Worm (Caenorhabditis elegans) whole organism, L2 larva: ENCODE results near the gene Y17G7B.12.

Experiments
- C34F6.9 ChIP-seq: fragments of 150-350 bp; optimal IDR thresholded peaks from 2 replicates; lab custom pipeline; 2014; ENCODE audit warnings: missing biosample characterization, missing genetic modification characterization
- F13H6.1 ChIP-seq: sonication (generic microtip); optimal IDR thresholded peaks from 2 replicates; lab custom pipeline; 2016; ENCODE audit warnings: missing genetic modification characterization, missing compliant biosample characterization
- R02D3.7 ChIP-seq: fragments of 150-350 bp; optimal IDR thresholded peaks from 2 replicates; lab custom pipeline; 2014; ENCODE audit warnings: missing biosample characterization, missing genetic modification characterization
- Y55F3AM.14 ChIP-seq: fragments of 200-800 bp; sonication (Bioruptor generic); optimal IDR thresholded peaks from 2 replicates; lab custom pipeline; 2018; ENCODE audit warnings: mild to moderate bottlenecking, missing genetic modification characterization, missing compliant biosample characterization
- ZK546.5 ChIP-seq: sonication (generic microtip); optimal IDR thresholded peaks from 2 replicates; lab custom pipeline; 2017; ENCODE audit warnings: missing biosample characterization, missing genetic modification characterization
- blmp-1 ChIP-seq: sonication (generic microtip); optimal IDR thresholded peaks from 2 replicates; lab custom pipeline; 2017; ENCODE audit warnings: missing genetic modification characterization, mild to moderate bottlenecking, missing compliant biosample characterization, antibody characterized with exemption, moderate library complexity; ENCODE audit not compliant: insufficient read depth
- ceh-16 ChIP-seq: fragments of 150-350 bp; optimal IDR thresholded peaks from 2 replicates; lab custom pipeline; 2014; ENCODE audit warnings: missing biosample characterization, missing genetic modification characterization
- ceh-82 ChIP-seq: fragments of 150-350 bp; optimal IDR thresholded peaks from 2 replicates; lab custom pipeline; 2014; ENCODE audit warnings: missing biosample characterization, missing genetic modification characterization
- egl-27 ChIP-seq: sonication (generic microtip); optimal IDR thresholded peaks from 3 replicates; lab custom pipeline; 2017; ENCODE audit warnings: missing biosample characterization, missing genetic modification reagents, missing genetic modification characterization
- elt-1 ChIP-seq: fragments of 150-350 bp; optimal IDR thresholded peaks from 2 replicates; lab custom pipeline; 2014; ENCODE audit warnings: missing biosample characterization, missing genetic modification characterization
- elt-3 ChIP-seq: sonication (generic microtip); optimal IDR thresholded peaks from 2 replicates; lab custom pipeline; 2017; ENCODE audit warnings: missing biosample characterization, missing genetic modification characterization
- fos-1 ChIP-seq: fragments of 150-350 bp; optimal IDR thresholded peaks from 2 replicates; lab custom pipeline; 2014; ENCODE audit warnings: missing biosample characterization, missing genetic modification characterization
- gmeb-1 ChIP-seq: fragments of 150-350 bp; optimal IDR thresholded peaks from 2 replicates; lab custom pipeline; 2014; ENCODE audit warnings: missing biosample characterization, missing genetic modification characterization
- lin-11 ChIP-seq: fragments of 150-350 bp; sonication (generic microtip); optimal IDR thresholded peaks from 2 replicates; lab custom pipeline; 2014; ENCODE audit warnings: missing biosample characterization, missing genetic modification characterization, inconsistent platforms, mixed read lengths
- lin-13 ChIP-seq: fragments of 150-350 bp; optimal IDR thresholded peaks from 2 replicates; lab custom pipeline; 2014; ENCODE audit warnings: missing biosample characterization, missing genetic modification reagents, missing genetic modification characterization
- lin-39 ChIP-seq: fragments of 150-350 bp; optimal IDR thresholded peaks from 2 replicates; lab custom pipeline; 2014; ENCODE audit warnings: missing biosample characterization, missing genetic modification reagents, missing genetic modification characterization
- lsy-2 ChIP-seq, 2 experiments: fragments of 150-350 bp in 1 of 2; sonication (generic microtip) in 1 of 2; optimal IDR thresholded peaks; 2 replicates each; lab custom pipeline; 2014 to 2017; ENCODE audit warnings: missing biosample characterization in 2 of 2, missing genetic modification characterization in 2 of 2
- mab-5 ChIP-seq: fragments of 150-350 bp; optimal IDR thresholded peaks from 2 replicates; lab custom pipeline; 2014; ENCODE audit warnings: missing biosample characterization, missing genetic modification characterization
- mbf-1 ChIP-seq: sonication (generic microtip); optimal IDR thresholded peaks from 2 replicates; lab custom pipeline; 2017; ENCODE audit warnings: missing biosample characterization, missing genetic modification characterization
- mdl-1 ChIP-seq, 2 experiments: fragments of 150-350 bp in 1 of 2; sonication (generic microtip) in 1 of 2; optimal IDR thresholded peaks; 2 replicates each; lab custom pipeline; 2017; ENCODE audit warnings: missing biosample characterization in 2 of 2, missing genetic modification characterization in 2 of 2
- nhr-10 ChIP-seq: sonication (generic microtip); optimal IDR thresholded peaks from 2 replicates; lab custom pipeline; 2017; ENCODE audit warnings: missing biosample characterization, missing genetic modification characterization
- nhr-11 ChIP-seq: fragments of 150-350 bp; optimal IDR thresholded peaks from 2 replicates; lab custom pipeline; 2014; ENCODE audit warnings: missing biosample characterization, missing genetic modification characterization
- nhr-12 ChIP-seq: fragments of 150-350 bp; optimal IDR thresholded peaks from 2 replicates; lab custom pipeline; 2014; ENCODE audit warnings: missing biosample characterization, missing genetic modification characterization
- nhr-129 ChIP-seq: fragments of 150-350 bp; optimal IDR thresholded peaks from 2 replicates; lab custom pipeline; 2014; ENCODE audit warnings: missing biosample characterization, missing genetic modification characterization
- nhr-23 ChIP-seq: fragments of 150-350 bp; optimal IDR thresholded peaks from 2 replicates; lab custom pipeline; 2014; ENCODE audit warnings: missing biosample characterization, missing genetic modification reagents, missing genetic modification characterization
- nhr-25 ChIP-seq: fragments of 150-350 bp; sonication (generic microtip); optimal IDR thresholded peaks from 3 replicates; lab custom pipeline; 2014; ENCODE audit warnings: missing biosample characterization, missing genetic modification characterization
- nhr-6 ChIP-seq: fragments of 150-350 bp; optimal IDR thresholded peaks from 2 replicates; lab custom pipeline; 2014; ENCODE audit warnings: missing biosample characterization, missing genetic modification characterization
- nhr-77 ChIP-seq: fragments of 150-350 bp; optimal IDR thresholded peaks from 2 replicates; lab custom pipeline; 2014; ENCODE audit warnings: missing biosample characterization, missing genetic modification characterization
- peb-1 ChIP-seq: fragments of 150-350 bp; optimal IDR thresholded peaks from 2 replicates; lab custom pipeline; 2014; ENCODE audit warnings: missing biosample characterization, missing genetic modification characterization
- sem-4 ChIP-seq: fragments of 150-350 bp; optimal IDR thresholded peaks from 2 replicates; lab custom pipeline; 2014; ENCODE audit warnings: missing biosample characterization, missing genetic modification reagents, missing genetic modification characterization
- skn-1 ChIP-seq: sonication (generic microtip); optimal IDR thresholded peaks from 2 replicates; lab custom pipeline; 2017; ENCODE audit warnings: missing biosample characterization, missing genetic modification characterization
- snpc-4 ChIP-seq: fragments of 150-350 bp; optimal IDR thresholded peaks from 2 replicates; lab custom pipeline; 2014; ENCODE audit warnings: missing biosample characterization, missing genetic modification characterization
- unc-39 ChIP-seq: fragments of 150-350 bp; optimal IDR thresholded peaks from 2 replicates; lab custom pipeline; 2014; ENCODE audit warnings: missing biosample characterization, missing genetic modification characterization
- unc-55 ChIP-seq: fragments of 150-350 bp; sonication (generic microtip); optimal IDR thresholded peaks from 3 replicates; lab custom pipeline; 2014; ENCODE audit warnings: missing biosample characterization, missing genetic modification reagents, missing genetic modification characterization
- unc-62 ChIP-seq: fragments of 150-350 bp; optimal IDR thresholded peaks from 2 replicates; lab custom pipeline; 2014; ENCODE audit warnings: missing biosample characterization, missing genetic modification reagents, missing genetic modification characterization
- zag-1 ChIP-seq: fragments of 150-350 bp; optimal IDR thresholded peaks from 2 replicates; lab custom pipeline; 2014; ENCODE audit warnings: missing biosample characterization, missing genetic modification characterization
- ztf-1 ChIP-seq: fragments of 200-800 bp; sonication (Bioruptor generic); conservative IDR thresholded peaks from 2 replicates; pipeline ENCODE4 v1.3.6; 2022; ENCODE audit warnings: missing genetic modification characterization, missing compliant biosample characterization

Y17G7B.12 gene

DNA sequence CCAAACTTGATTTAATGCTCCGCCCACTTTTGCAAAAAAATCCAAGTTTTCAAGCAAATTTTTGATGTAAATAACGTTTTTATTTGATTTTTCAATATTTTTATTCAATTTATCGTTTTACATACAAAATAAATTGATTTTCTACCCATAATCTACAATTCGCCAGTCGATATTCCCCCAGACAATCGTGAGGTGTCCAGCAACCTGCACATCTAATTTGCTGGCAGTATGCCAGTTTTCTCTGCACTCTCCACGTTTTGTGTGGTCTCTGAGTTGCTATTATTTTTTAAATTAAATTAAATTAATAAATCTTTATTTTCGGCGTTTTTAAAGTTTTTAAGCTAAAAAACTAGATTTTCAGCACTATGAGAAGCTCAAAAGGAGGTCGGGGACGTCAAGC, 43.6 kb upstream of the Y17G7B.12 start (continued):
- peak; percentile 71 for TF ChIP-seq blmp-1 (tag; lab: Kevin White, UChicago)
- no peak for TF ChIP-seq Y55F3AM.14 (GFP tag; lab: Kevin White, UChicago)
- no peak for TF ChIP-seq zag-1
- peak; percentile 85 to 96 for TF ChIP-seq lsy-2 (tag; optimal IDR thresholded peaks at IDR 0.05; lab: Kevin White, UChicago)
- TF ChIP-seq ztf-1 (GFP tag; lab: Robert Waterston, UW), result no peak
- peak; percentile 14 to 55 for TF ChIP-seq mdl-1 (tag; optimal IDR thresholded peaks at IDR 0.05; lab: Kevin White, UChicago)
- TF ChIP-seq nhr-77 (tag; lab: Kevin White, UChicago), result peak; percentile 80
- peak; percentile 10 for TF ChIP-seq R02D3.7
- TF ChIP-seq nhr-129 (tag; lab: Kevin White, UChicago), result peak; percentile 41
- peak; percentile 46 for TF ChIP-seq ceh-82 (tag; lab: Kevin White, UChicago)
- peak; percentile 92 for TF ChIP-seq sem-4 (tag; lab: Kevin White, UChicago)
- peak; percentile 92 for TF ChIP-seq nhr-25 (tag; lab: Kevin White, UChicago)
- no peak for TF ChIP-seq ceh-16
- no peak for TF ChIP-seq peb-1 (tag; lab: Kevin White, UChicago)
- TF ChIP-seq ZK546.5 (tag; lab: Kevin White, UChicago), result peak; percentile 99
- no peak for TF ChIP-seq elt-3 (tag; lab: Kevin White, UChicago)
- peak; percentile 88 for TF ChIP-seq lin-11 (tag; lab: Kevin White, UChicago)
- no peak for TF ChIP-seq nhr-11 (tag; lab: Kevin White, UChicago)
- TF ChIP-seq unc-62, result no peak
- TF ChIP-seq gmeb-1 (tag; lab: Kevin White, UChicago), result peak; percentile 85
- TF ChIP-seq egl-27 (tag; lab: Kevin White, UChicago), result peak; percentile 72
- no peak for TF ChIP-seq unc-39
- no peak for TF ChIP-seq mbf-1 (tag; lab: Kevin White, UChicago)
- TF ChIP-seq fos-1, result peak; percentile 80
- peak; percentile 58 for TF ChIP-seq snpc-4 (tag; lab: Kevin White, UChicago)
- no peak for TF ChIP-seq elt-1

- TF ChIP-seq unc-62 (no peak), skn-1 (tag; lab: Kevin White, UChicago) (no peak), nhr-6 (tag; lab: Kevin White, UChicago) (no peak), sem-4 (tag; lab: Kevin White, UChicago) (no peak), mdl-1 (tag; optimal IDR thresholded peaks at IDR 0.05; lab: Kevin White, UChicago) (no peak), ceh-16 (no peak), lsy-2 (tag; optimal IDR thresholded peaks at IDR 0.05; lab: Kevin White, UChicago) (no peak), R02D3.7 (no peak), lin-13 (no peak), blmp-1 (tag; lab: Kevin White, UChicago) (no peak), elt-3 (tag; lab: Kevin White, UChicago) (no peak), nhr-10 (tag; lab: Kevin White, UChicago) (no peak), ceh-82 (tag; lab: Kevin White, UChicago) (no peak), nhr-23 (tag; lab: Kevin White, UChicago) (no peak), F13H6.1 (tag; lab: Kevin White, UChicago) (no peak), mab-5 (tag; lab: Kevin White, UChicago) (no peak)
Observed at ce11 chrII:11988724-11989123, 34.9 kb upstream of the Y17G7B.12 start, which contains the start of gene Y17G7B.3. Gene Y17G7B.3 (plus strand): TSS chrII:11989024.

ce11 chrII:11992701-11993100, 31.0 kb upstream of the Y17G7B.12 start, which contains the start of gene dhps-1:
Gene dhps-1 (plus strand): TSS chrII:11993001.
- TF ChIP-seq unc-55 (GFP tag; lab: Kevin White, UChicago) (no peak), fos-1 (no peak), nhr-12 (tag; lab: Kevin White, UChicago) (no peak), nhr-6 (tag; lab: Kevin White, UChicago) (no peak), nhr-25 (tag; lab: Kevin White, UChicago) (no peak), nhr-23 (tag; lab: Kevin White, UChicago) (no peak), blmp-1 (tag; lab: Kevin White, UChicago) (no peak), lin-39 (tag; lab: Kevin White, UChicago) (no peak), ztf-1 (GFP tag; lab: Robert Waterston, UW) (no peak), sem-4 (tag; lab: Kevin White, UChicago) (no peak), mab-5 (tag; lab: Kevin White, UChicago) (no peak), C34F6.9 (tag; lab: Kevin White, UChicago) (no peak), unc-39 (no peak), egl-27 (tag; lab: Kevin White, UChicago) (no peak)
